Fruit fly (Drosophila melanogaster) whole organism, embryonic: ENCODE measurements around the gene Nab2.

Experiments
- Awh ChIP-seq: fragments of 200-800 bp; sonication (Bioruptor generic); IDR thresholded peaks from 2 replicates; pipeline ENCODE4, ENCODE4 v1.3.6; 2022; ENCODE audit warnings: missing biosample characterization, missing genetic modification characterization
- B-H2 ChIP-seq: fragments of 200-800 bp; sonication (Bioruptor generic); optimal IDR thresholded peaks from 2 replicates; lab custom pipeline; 2018; ENCODE audit warnings: missing biosample characterization, mild to moderate bottlenecking, missing genetic modification characterization
- Blimp-1 ChIP-seq: fragments of 200-800 bp; sonication (Bioruptor generic); optimal IDR thresholded peaks from 3 replicates; lab custom pipeline; 2018; ENCODE audit warnings: missing biosample characterization, missing genetic modification characterization, mild to moderate bottlenecking, moderate library complexity, missing genetic modification reagents
- CG11247 ChIP-seq: fragments of 200-800 bp; sonication (Bioruptor generic); IDR thresholded peaks from 2 replicates; pipeline ENCODE4 v1.3.6; 2022; ENCODE audit warnings: missing biosample characterization, missing genetic modification characterization
- CG13624 ChIP-seq: fragments of 200-800 bp; sonication (Bioruptor generic); optimal IDR thresholded peaks from 2 replicates; lab custom pipeline; 2016; ENCODE audit warnings: missing biosample characterization, missing genetic modification characterization
- CG14014 ChIP-seq: fragments of 200-800 bp; sonication (Bioruptor generic); IDR thresholded peaks from 2 replicates; pipeline ENCODE4 v1.3.6; 2022; ENCODE audit warnings: missing biosample characterization, missing genetic modification characterization
- CG15696 ChIP-seq: fragments of 200-800 bp; sonication (Bioruptor generic); optimal IDR thresholded peaks from 2 replicates; lab custom pipeline; 2019; ENCODE audit warnings: missing biosample characterization, mild to moderate bottlenecking, missing genetic modification characterization, moderate library complexity
- CG17359 ChIP-seq: fragments of 200-800 bp; sonication (Bioruptor generic); optimal IDR thresholded peaks from 3 replicates; lab custom pipeline; 2018; ENCODE audit warnings: missing biosample characterization, mild to moderate bottlenecking, missing genetic modification characterization, moderate library complexity
- CG18619 ChIP-seq: fragments of 200-800 bp; sonication (Bioruptor generic); optimal IDR thresholded peaks from 3 replicates; lab custom pipeline; 2017; ENCODE audit warnings: missing biosample characterization, mild to moderate bottlenecking, missing genetic modification characterization
- CG2129 ChIP-seq: fragments of 200-800 bp; sonication (Bioruptor generic); IDR thresholded peaks from 2 replicates; pipeline ENCODE4 v1.3.6; 2022; ENCODE audit warnings: missing biosample characterization, missing genetic modification characterization; ENCODE audit not compliant: partially characterized antibody
- CG30431 ChIP-seq: fragments of 200-800 bp; sonication (Bioruptor generic); optimal IDR thresholded peaks from 2 replicates; lab custom pipeline; 2017; ENCODE audit warnings: missing biosample characterization, missing genetic modification characterization
- CG31365 ChIP-seq: fragments of 200-800 bp; sonication (Bioruptor generic); optimal IDR thresholded peaks from 2 replicates; lab custom pipeline; 2018; ENCODE audit warnings: missing biosample characterization, mild to moderate bottlenecking, missing genetic modification characterization
- CG3726 ChIP-seq: fragments of 200-800 bp; sonication (Bioruptor generic); IDR thresholded peaks from 3 replicates; pipeline ENCODE4, ENCODE4 v1.3.6; 2022; ENCODE audit warnings: missing biosample characterization, missing genetic modification characterization
- CG4360 ChIP-seq: fragments of 200-800 bp; sonication (Bioruptor generic); IDR thresholded peaks from 2 replicates; pipeline ENCODE4 v1.3.6; 2022; ENCODE audit warnings: missing biosample characterization, missing genetic modification characterization
- CG4820 ChIP-seq: fragments of 200-800 bp; sonication (Bioruptor generic); optimal IDR thresholded peaks from 3 replicates; lab custom pipeline; 2016; ENCODE audit warnings: missing biosample characterization, missing genetic modification characterization
- CG5245 ChIP-seq: fragments of 200-800 bp; sonication (Bioruptor generic); optimal IDR thresholded peaks from 3 replicates; lab custom pipeline; 2016; ENCODE audit warnings: missing biosample characterization, missing genetic modification characterization
- CG6272 ChIP-seq: fragments of 200-800 bp; sonication (Bioruptor generic); IDR thresholded peaks from 2 replicates; pipeline ENCODE4 v1.3.6; 2022; ENCODE audit warnings: missing biosample characterization, missing genetic modification characterization
- CG6765 ChIP-seq: fragments of 200-800 bp; sonication (Bioruptor generic); optimal IDR thresholded peaks from 3 replicates; lab custom pipeline; 2017; ENCODE audit warnings: missing biosample characterization, mild to moderate bottlenecking, missing genetic modification characterization
- CG7987 ChIP-seq: fragments of 200-800 bp; sonication (Bioruptor generic); optimal IDR thresholded peaks from 2 replicates; lab custom pipeline; 2018; ENCODE audit warnings: missing biosample characterization, mild to moderate bottlenecking, missing genetic modification characterization, moderate library complexity
- CG9437 ChIP-seq: fragments of 200-800 bp; sonication (Bioruptor generic); optimal IDR thresholded peaks from 2 replicates; lab custom pipeline; 2018; ENCODE audit warnings: missing biosample characterization, mild to moderate bottlenecking, missing genetic modification characterization
- CTCF ChIP-seq: fragments of 200-800 bp; sonication (Bioruptor generic); optimal IDR thresholded peaks from 2 replicates; lab custom pipeline; 2017; ENCODE audit warnings: missing biosample characterization, mild to moderate bottlenecking, missing genetic modification characterization, moderate library complexity
- ERR ChIP-seq: fragments of 200-800 bp; sonication (Bioruptor generic); optimal IDR thresholded peaks from 2 replicates; lab custom pipeline; 2016; ENCODE audit warnings: missing biosample characterization, missing genetic modification characterization
- Ets65A ChIP-seq: fragments of 200-800 bp; sonication (Bioruptor generic); peaks from one replicate; lab custom pipeline; 2016; ENCODE audit warnings: missing biosample characterization, missing genetic modification characterization
- Fer3 ChIP-seq: fragments of 200-800 bp; sonication (Bioruptor generic); optimal IDR thresholded peaks from 2 replicates; lab custom pipeline; 2018; ENCODE audit warnings: missing biosample characterization, mild to moderate bottlenecking, missing genetic modification characterization, moderate library complexity
- HmgD ChIP-seq: fragments of 200-800 bp; sonication (Bioruptor generic); optimal IDR thresholded peaks from 3 replicates; lab custom pipeline; 2016; ENCODE audit warnings: missing biosample characterization, missing genetic modification characterization
- MTF-1 ChIP-seq: fragments of 200-800 bp; sonication (Bioruptor generic); optimal IDR thresholded peaks from 2 replicates; lab custom pipeline; 2018; ENCODE audit warnings: missing biosample characterization, mild to moderate bottlenecking, missing genetic modification characterization, borderline replicate concordance
- Mrtf ChIP-seq: fragments of 200-800 bp; sonication (Bioruptor generic); IDR thresholded peaks from 3 replicates; pipeline ENCODE4 v1.3.6; 2022; ENCODE audit warnings: missing biosample characterization, missing genetic modification characterization
- NC2β ChIP-seq: fragments of 200-800 bp; sonication (Bioruptor generic); optimal IDR thresholded peaks from 2 replicates; lab custom pipeline; 2016; ENCODE audit warnings: missing biosample characterization, missing genetic modification characterization
- Sin3A ChIP-seq: fragments of >200 bp; optimal IDR thresholded peaks from 2 replicates; lab custom pipeline; 2018
- Xrp1 ChIP-seq: fragments of 200-800 bp; sonication (Bioruptor generic); IDR thresholded peaks from 2 replicates; pipeline ENCODE4 v1.3.6; 2022; ENCODE audit warnings: missing biosample characterization, missing genetic modification characterization
- amos ChIP-seq: fragments of 200-800 bp; sonication (Bioruptor generic); IDR thresholded peaks from 2 replicates; pipeline ENCODE4 v1.3.6; 2022; ENCODE audit warnings: missing biosample characterization, missing genetic modification characterization; ENCODE audit not compliant: partially characterized antibody
- crol ChIP-seq: fragments of 200-800 bp; sonication (Bioruptor generic); IDR thresholded peaks from 2 replicates; pipeline ENCODE4 v1.3.6; 2022; ENCODE audit warnings: missing biosample characterization, missing genetic modification characterization
- dimm ChIP-seq: fragments of 200-800 bp; sonication (Bioruptor generic); IDR thresholded peaks from 2 replicates; pipeline ENCODE4 v1.3.6; 2022; ENCODE audit warnings: missing biosample characterization, missing genetic modification characterization
- dpn ChIP-seq, 2 experiments: fragments of 200-800 bp; sonication (Bioruptor generic); optimal IDR thresholded peaks; 3 replicates each; lab custom pipeline; 2016; ENCODE audit warnings: missing biosample characterization in 2 of 2, missing genetic modification characterization in 2 of 2
- dysf ChIP-seq: fragments of 200-800 bp; sonication (Bioruptor generic); IDR thresholded peaks from 3 replicates; pipeline ENCODE4 v1.3.6; 2022; ENCODE audit warnings: missing biosample characterization, missing genetic modification characterization
- hbn ChIP-seq: fragments of 200-800 bp; sonication (Bioruptor generic); IDR thresholded peaks from 2 replicates; pipeline ENCODE4 v1.3.6; 2022; ENCODE audit warnings: missing biosample characterization, missing genetic modification characterization; ENCODE audit not compliant: partially characterized antibody
- her ChIP-seq: fragments of 200-800 bp; sonication (Bioruptor generic); optimal IDR thresholded peaks from 2 replicates; lab custom pipeline; 2016; ENCODE audit warnings: missing biosample characterization, missing genetic modification characterization
- hth ChIP-seq: fragments of >200 bp; optimal IDR thresholded peaks from 2 replicates; lab custom pipeline; 2017; ENCODE audit warnings: inconsistent platforms
- inv ChIP-seq: fragments of 200-800 bp; sonication (Bioruptor generic); IDR thresholded peaks from 2 replicates; pipeline ENCODE4 v1.3.6; 2022; ENCODE audit warnings: missing biosample characterization, missing genetic modification characterization; ENCODE audit not compliant: partially characterized antibody
- kay ChIP-seq: fragments of 200-800 bp; sonication (Bioruptor generic); optimal IDR thresholded peaks from 2 replicates; lab custom pipeline; 2016; ENCODE audit warnings: missing biosample characterization, missing genetic modification characterization
- luna ChIP-seq: fragments of 200-800 bp; sonication (Bioruptor generic); optimal IDR thresholded peaks from 2 replicates; lab custom pipeline; 2016; ENCODE audit warnings: missing biosample characterization, missing genetic modification characterization
- nom ChIP-seq: fragments of 200-800 bp; sonication (Bioruptor generic); optimal IDR thresholded peaks from 2 replicates; lab custom pipeline; 2017; ENCODE audit warnings: missing biosample characterization, missing genetic modification characterization, mild to moderate bottlenecking, moderate library complexity, missing genetic modification reagents
- p53 ChIP-seq: fragments of 200-800 bp; sonication (Bioruptor generic); optimal IDR thresholded peaks from 2 replicates; lab custom pipeline; 2016; ENCODE audit warnings: missing biosample characterization, missing genetic modification characterization
- pum ChIP-seq: fragments of 200-800 bp; sonication (Bioruptor generic); optimal IDR thresholded peaks from 2 replicates; lab custom pipeline; 2016; ENCODE audit warnings: missing biosample characterization, missing genetic modification characterization
- so ChIP-seq: fragments of 200-800 bp; sonication (Bioruptor generic); IDR thresholded peaks from 3 replicates; pipeline ENCODE4 v1.3.6; 2022; ENCODE audit warnings: missing biosample characterization, missing genetic modification characterization
- tup ChIP-seq: fragments of 200-800 bp; sonication (Bioruptor generic); optimal IDR thresholded peaks from 2 replicates; lab custom pipeline; 2016; ENCODE audit warnings: missing biosample characterization, mild to moderate bottlenecking, missing genetic modification characterization, moderate library complexity

Gene Nab2

dm6 chr3R:24289768-24290349 lies 28.4 kb downstream of the Nab2 start, which contains the start of the genes CG34290 and Uck (continued):
- TF ChIP-seq CTCF (peak; percentile 58), CG6765 (peak; percentile 93), B-H2 (GFP tag; lab: Kevin White, UChicago) (peak; percentile 89), CG4360 (GFP tag; lab: Robert Waterston, UW) (0 out of 2 replicates have a peak, but pooled peaks have one; percentile 18), CG6272 (GFP tag; lab: Robert Waterston, UW) (peak; percentile 15; the same call in 1 of the 2 replicates), CG30431 (GFP tag; lab: Kevin White, UChicago) (peak; percentile 49), CG5245 (peak; percentile 48), so (peak; percentile 70; the same call in 1 of the 3 replicates), CG11247 (GFP tag; lab: Robert Waterston, UW) (peak; percentile 79), CG4820 (GFP tag; lab: Kevin White, UChicago) (peak; percentile 36), kay (GFP tag; lab: Kevin White, UChicago) (no peak), Mrtf (GFP tag; lab: Robert Waterston, UW) (no peak), CG7987 (GFP tag; lab: Kevin White, UChicago) (peak; percentile 96), dimm (no peak), hbn (GFP tag; lab: Robert Waterston, UW) (peak; percentile 85), dpn (GFP tag; optimal IDR thresholded peaks at IDR 0.05; lab: Kevin White, UChicago) (peak; percentile 56 to 74), Fer3 (tag; lab: Kevin White, UChicago) (peak; percentile 82), HmgD (GFP tag; lab: Kevin White, UChicago) (peak; percentile 78), luna (GFP tag; lab: Kevin White, UChicago) (peak; percentile 44), hth (lab: Kevin White, UChicago) (no peak), NC2β (peak; percentile 84), CG15696 (tag; lab: Kevin White, UChicago) (peak; percentile 38), MTF-1 (GFP tag; lab: Kevin White, UChicago) (peak; percentile 89), CG3726 (no peak), CG14014 (peak; percentile 78; the same call in 1 of the 2 replicates), Blimp-1 (GFP tag; lab: Kevin White, UChicago) (peak; percentile 57), Xrp1 (GFP tag; lab: Robert Waterston, UW) (no peak), CG13624 (GFP tag; lab: Kevin White, UChicago) (peak; percentile 86), ERR (GFP tag; lab: Kevin White, UChicago) (peak; percentile 78), CG31365 (tag; lab: Kevin White, UChicago) (peak; percentile 65), p53 (peak; percentile 69), CG18619 (peak; percentile 84), dysf (GFP tag; lab: Robert Waterston, UW) (peak; percentile 75; the same call in 2 of the 3 replicates), CG9437 (GFP tag; lab: Kevin White, UChicago) (peak; percentile 72), crol (GFP tag; lab: Robert Waterston, UW) (peak; percentile 37; the same call in 1 of the 2 replicates), CG2129 (GFP tag; lab: Robert Waterston, UW) (peak; percentile 35), CG17359 (tag; lab: Kevin White, UChicago) (peak; percentile 71), nom (GFP tag; lab: Kevin White, UChicago) (peak; percentile 57), Awh (no peak)

dm6 chr3R:24287157-24287556 lies 31.1 kb downstream of the Nab2 start:
- TF ChIP-seq amos (GFP tag; lab: Robert Waterston, UW) (no peak), pum (GFP tag; lab: Kevin White, UChicago) (no peak), her (GFP tag; lab: Kevin White, UChicago) (no peak), Sin3A (lab: Kevin White, UChicago) (no peak), inv (GFP tag; lab: Robert Waterston, UW) (no peak), Ets65A (GFP tag; lab: Kevin White, UChicago) (peak; percentile 68), nom (GFP tag; lab: Kevin White, UChicago) (peak; percentile 38), tup (GFP tag; lab: Kevin White, UChicago) (no peak)
